Worm (Caenorhabditis elegans): ENCODE results near the gene rad-23.

- TF ChIP-seq flt-1 (GFP tag; IDR thresholded peaks at IDR 0.05) (peak; percentile 4; the same call in 1 of the 2 replicates), ama-1 (optimal IDR thresholded peaks at IDR 0.05) (no peak), sea-1 (GFP tag; conservative IDR thresholded peaks at IDR 0.05) (0 out of 2 replicates have a peak, but pooled peaks have one; percentile 13), tbx-11 (GFP tag; IDR thresholded peaks at IDR 0.05) (no peak), tra-4 (tag; optimal IDR thresholded peaks at IDR 0.05) (no peak)
These were observed 18.4 kb downstream of the rad-23 start for ce11 chrII:11634057-11634676.
